Fruit fly (Drosophila melanogaster) whole organism, embryonic: ENCODE data around the gene CG14395.
A peak's percentile ranks its signal among the peaks of the same experiment; 100 is the strongest.

Experiments
- Ada2b ChIP-seq: fragments of 200-800 bp; sonication (Bioruptor generic); IDR thresholded peaks from 2 replicates; pipeline ENCODE4 v1.3.6; 2022; ENCODE audit warnings: missing biosample characterization, missing genetic modification characterization
- Bdp1 ChIP-seq: fragments of 200-800 bp; sonication (Bioruptor generic); optimal IDR thresholded peaks from 3 replicates; lab custom pipeline; 2016; ENCODE audit warnings: missing biosample characterization, missing genetic modification characterization
- CG10654 ChIP-seq: fragments of 200-800 bp; sonication (Bioruptor generic); optimal IDR thresholded peaks from 2 replicates; lab custom pipeline; 2016; ENCODE audit warnings: missing biosample characterization, missing genetic modification characterization
- CG13123 ChIP-seq: fragments of 200-800 bp; sonication (Bioruptor generic); optimal IDR thresholded peaks from 2 replicates; lab custom pipeline; 2016; ENCODE audit warnings: missing biosample characterization, missing genetic modification characterization
- CG13894 ChIP-seq: fragments of 200-800 bp; sonication (Bioruptor generic); optimal IDR thresholded peaks from 3 replicates; lab custom pipeline; 2018; ENCODE audit warnings: missing biosample characterization, mild to moderate bottlenecking, missing genetic modification characterization, moderate library complexity
- CG14441 ChIP-seq: fragments of 200-800 bp; sonication (Bioruptor generic); IDR thresholded peaks from 2 replicates; pipeline ENCODE4 v1.3.6; 2022; ENCODE audit warnings: missing biosample characterization, missing genetic modification characterization
- CG14710 ChIP-seq: fragments of 200-800 bp; sonication (Bioruptor generic); optimal IDR thresholded peaks from 3 replicates; lab custom pipeline; 2019; ENCODE audit warnings: missing biosample characterization, mild to moderate bottlenecking, missing genetic modification characterization, moderate library complexity
- CG15011 ChIP-seq: fragments of 200-800 bp; sonication (Bioruptor generic); optimal IDR thresholded peaks from 3 replicates; lab custom pipeline; 2018; ENCODE audit warnings: missing biosample characterization, mild to moderate bottlenecking, missing genetic modification characterization
- CG16779 ChIP-seq: fragments of 200-800 bp; sonication (Bioruptor generic); IDR thresholded peaks from 2 replicates; pipeline ENCODE4 v1.3.6; 2022; ENCODE audit warnings: missing biosample characterization, missing genetic modification characterization
- CG17328 ChIP-seq: fragments of 200-800 bp; sonication (Bioruptor generic); IDR thresholded peaks from 2 replicates; pipeline ENCODE4 v1.3.6; 2022; ENCODE audit warnings: missing biosample characterization, missing genetic modification characterization
- CG17612 ChIP-seq: fragments of 200-800 bp; sonication (Bioruptor generic); IDR thresholded peaks from 2 replicates; pipeline ENCODE4 v1.3.6; 2022; ENCODE audit warnings: missing biosample characterization, missing genetic modification characterization
- CG18262 ChIP-seq: fragments of 200-800 bp; optimal IDR thresholded peaks from 3 replicates; lab custom pipeline; 2019; ENCODE audit warnings: missing biosample characterization, mild to moderate bottlenecking, missing genetic modification characterization, moderate library complexity
- CG2129 ChIP-seq: fragments of 200-800 bp; sonication (Bioruptor generic); IDR thresholded peaks from 2 replicates; pipeline ENCODE4 v1.3.6; 2022; ENCODE audit warnings: missing biosample characterization, missing genetic modification characterization; ENCODE audit not compliant: partially characterized antibody
- CG2889 ChIP-seq: fragments of 200-800 bp; sonication (Bioruptor generic); IDR thresholded peaks from 3 replicates; pipeline ENCODE4 v1.3.6; 2022; ENCODE audit warnings: missing biosample characterization, missing genetic modification characterization
- CG3163 ChIP-seq: fragments of 200-800 bp; sonication (Bioruptor generic); optimal IDR thresholded peaks from 3 replicates; lab custom pipeline; 2016; ENCODE audit warnings: missing biosample characterization, missing genetic modification characterization
- CG32532 ChIP-seq: fragments of 200-800 bp; sonication (Bioruptor generic); IDR thresholded peaks from 2 replicates; pipeline ENCODE4 v1.3.6; 2022; ENCODE audit warnings: missing biosample characterization, missing genetic modification characterization
- CG3838 ChIP-seq: fragments of 200-800 bp; sonication (Bioruptor generic); optimal IDR thresholded peaks from 3 replicates; lab custom pipeline; 2016; ENCODE audit warnings: missing biosample characterization, missing genetic modification characterization
- CG4617 ChIP-seq: fragments of 200-800 bp; sonication (Bioruptor generic); optimal IDR thresholded peaks from 3 replicates; lab custom pipeline; 2016; ENCODE audit warnings: missing biosample characterization, missing genetic modification characterization, borderline replicate concordance
- CG6272 ChIP-seq: fragments of 200-800 bp; sonication (Bioruptor generic); IDR thresholded peaks from 2 replicates; pipeline ENCODE4 v1.3.6; 2022; ENCODE audit warnings: missing biosample characterization, missing genetic modification characterization
- CG7357 ChIP-seq: fragments of 200-800 bp; sonication (Bioruptor generic); IDR thresholded peaks from 3 replicates; pipeline ENCODE4 v1.3.6; 2022; ENCODE audit warnings: missing biosample characterization, missing genetic modification characterization
- CG8765 ChIP-seq: fragments of 200-800 bp; sonication (Bioruptor generic); IDR thresholded peaks from 2 replicates; pipeline ENCODE4 v1.3.6; 2022; ENCODE audit warnings: missing biosample characterization, missing genetic modification characterization
- CG9437 ChIP-seq: fragments of 200-800 bp; sonication (Bioruptor generic); optimal IDR thresholded peaks from 2 replicates; lab custom pipeline; 2018; ENCODE audit warnings: missing biosample characterization, mild to moderate bottlenecking, missing genetic modification characterization
- CoRest ChIP-seq: fragments of 200-800 bp; sonication (Bioruptor generic); optimal IDR thresholded peaks from 3 replicates; lab custom pipeline; 2018; ENCODE audit warnings: missing biosample characterization, mild to moderate bottlenecking, missing genetic modification characterization, moderate library complexity
- Dbx ChIP-seq: fragments of 200-800 bp; sonication (Bioruptor generic); IDR thresholded peaks from 3 replicates; pipeline ENCODE4 v1.3.6; 2022; ENCODE audit warnings: missing biosample characterization, missing genetic modification characterization
- Dek ChIP-seq: fragments of 200-800 bp; sonication (Bioruptor generic); optimal IDR thresholded peaks from 3 replicates; lab custom pipeline; 2019; ENCODE audit warnings: missing biosample characterization, mild to moderate bottlenecking, missing genetic modification characterization, moderate library complexity
- HLH3B ChIP-seq: fragments of 200-800 bp; sonication (Bioruptor generic); IDR thresholded peaks from 2 replicates; pipeline ENCODE4 v1.3.6; 2022; ENCODE audit warnings: missing biosample characterization, missing genetic modification characterization
- Hmx ChIP-seq: fragments of 200-800 bp; sonication (Bioruptor generic); optimal IDR thresholded peaks from 2 replicates; lab custom pipeline; 2016; ENCODE audit warnings: missing biosample characterization, missing genetic modification characterization
- Hr51 ChIP-seq, 2 experiments: fragments of 200-800 bp; sonication (Bioruptor generic); optimal IDR thresholded peaks; 2 replicates in 1 of 2; 3 replicates in 1 of 2; lab custom pipeline; 2016 to 2018; ENCODE audit warnings: missing biosample characterization in 2 of 2, missing genetic modification characterization in 2 of 2, mild to moderate bottlenecking in 1 of 2, moderate library complexity in 1 of 2
- Kr ChIP-seq: fragments of 200-800 bp; sonication (Bioruptor generic); optimal IDR thresholded peaks from 2 replicates; lab custom pipeline; 2017; ENCODE audit warnings: missing biosample characterization, mild to moderate bottlenecking, missing genetic modification characterization
- Meics ChIP-seq: fragments of 200-800 bp; sonication (Bioruptor generic); optimal IDR thresholded peaks from 2 replicates; lab custom pipeline; 2017; ENCODE audit warnings: missing biosample characterization, mild to moderate bottlenecking, missing genetic modification characterization
- Mrtf ChIP-seq: fragments of 200-800 bp; sonication (Bioruptor generic); IDR thresholded peaks from 3 replicates; pipeline ENCODE4 v1.3.6; 2022; ENCODE audit warnings: missing biosample characterization, missing genetic modification characterization
- NC2α ChIP-seq: fragments of 200-800 bp; sonication (Bioruptor generic); optimal IDR thresholded peaks from 2 replicates; lab custom pipeline; 2016; ENCODE audit warnings: missing biosample characterization, missing genetic modification characterization
- Oaz ChIP-seq: fragments of 200-800 bp; sonication (Bioruptor generic); IDR thresholded peaks from 2 replicates; pipeline ENCODE4 v1.3.6; 2022; ENCODE audit warnings: missing biosample characterization, missing genetic modification characterization
- PHDP ChIP-seq: fragments of 200-800 bp; sonication (Bioruptor generic); optimal IDR thresholded peaks from 3 replicates; lab custom pipeline; 2018; ENCODE audit warnings: missing biosample characterization, mild to moderate bottlenecking, missing genetic modification characterization, moderate library complexity
- Sry-δ ChIP-seq: fragments of 200-800 bp; sonication (Bioruptor generic); optimal IDR thresholded peaks from 2 replicates; lab custom pipeline; 2016; ENCODE audit warnings: missing biosample characterization, missing genetic modification characterization
- Taf1 ChIP-seq: fragments of 200-800 bp; sonication (Bioruptor generic); IDR thresholded peaks from 2 replicates; pipeline ENCODE4 v1.3.6; 2022; ENCODE audit warnings: missing biosample characterization, missing genetic modification characterization
- Tbp ChIP-seq: fragments of >200 bp; optimal IDR thresholded peaks from 2 replicates; lab custom pipeline; 2018; ENCODE audit warnings: missing biosample characterization, missing genetic modification characterization
- bcd ChIP-seq: fragments of 200-800 bp; sonication (Bioruptor generic); optimal IDR thresholded peaks from 2 replicates; lab custom pipeline; 2017; ENCODE audit warnings: missing biosample characterization, mild to moderate bottlenecking, missing genetic modification characterization
- dpn ChIP-seq, 2 experiments: fragments of 200-800 bp; sonication (Bioruptor generic); optimal IDR thresholded peaks; 3 replicates each; lab custom pipeline; 2016; ENCODE audit warnings: missing biosample characterization in 2 of 2, missing genetic modification characterization in 2 of 2
- exex ChIP-seq: fragments of 200-800 bp; sonication (Bioruptor generic); optimal IDR thresholded peaks from 4 replicates; lab custom pipeline; 2018; ENCODE audit warnings: missing biosample characterization, mild to moderate bottlenecking, missing genetic modification characterization, moderate library complexity
- fru ChIP-seq: fragments of >200 bp; optimal IDR thresholded peaks from 2 replicates; lab custom pipeline; 2017
- ind ChIP-seq: fragments of 200-800 bp; sonication (Bioruptor generic); optimal IDR thresholded peaks from 3 replicates; lab custom pipeline; 2016; ENCODE audit warnings: missing biosample characterization, missing genetic modification characterization
- inv ChIP-seq: fragments of 200-800 bp; sonication (Bioruptor generic); IDR thresholded peaks from 2 replicates; pipeline ENCODE4 v1.3.6; 2022; ENCODE audit warnings: missing biosample characterization, missing genetic modification characterization; ENCODE audit not compliant: partially characterized antibody
- org-1 ChIP-seq: fragments of 200-800 bp; sonication (Bioruptor generic); optimal IDR thresholded peaks from 2 replicates; lab custom pipeline; 2017; ENCODE audit warnings: missing biosample characterization, missing genetic modification characterization
- peb ChIP-seq: fragments of 200-800 bp; sonication (Bioruptor generic); IDR thresholded peaks from 2 replicates; pipeline ENCODE4 v1.3.6; 2022; ENCODE audit warnings: missing biosample characterization, missing genetic modification characterization
- pfk ChIP-seq: fragments of 200-800 bp; sonication (Bioruptor generic); optimal IDR thresholded peaks from 2 replicates; lab custom pipeline; 2018; ENCODE audit warnings: missing biosample characterization, mild to moderate bottlenecking, missing genetic modification characterization, moderate library complexity
- pros ChIP-seq: fragments of 200-800 bp; sonication (Bioruptor generic); optimal IDR thresholded peaks from 3 replicates; lab custom pipeline; 2019; ENCODE audit warnings: missing biosample characterization, mild to moderate bottlenecking, missing genetic modification characterization, moderate library complexity
- row ChIP-seq: fragments of 200-800 bp; sonication (Bioruptor generic); IDR thresholded peaks from 3 replicates; pipeline ENCODE4 v1.3.6; 2022; ENCODE audit warnings: missing biosample characterization, missing genetic modification characterization
- sim ChIP-seq: fragments of 200-800 bp; sonication (Bioruptor generic); IDR thresholded peaks from 2 replicates; pipeline ENCODE4 v1.3.6; 2022; ENCODE audit warnings: missing biosample characterization, missing genetic modification characterization
- usp ChIP-seq: fragments of >200 bp; optimal IDR thresholded peaks from 2 replicates; lab custom pipeline; 2017; ENCODE audit warnings: missing biosample characterization, missing genetic modification characterization
- yki ChIP-seq: fragments of >200 bp; optimal IDR thresholded peaks from 3 replicates; lab custom pipeline; 2018

CG14395 gene

DNA sequence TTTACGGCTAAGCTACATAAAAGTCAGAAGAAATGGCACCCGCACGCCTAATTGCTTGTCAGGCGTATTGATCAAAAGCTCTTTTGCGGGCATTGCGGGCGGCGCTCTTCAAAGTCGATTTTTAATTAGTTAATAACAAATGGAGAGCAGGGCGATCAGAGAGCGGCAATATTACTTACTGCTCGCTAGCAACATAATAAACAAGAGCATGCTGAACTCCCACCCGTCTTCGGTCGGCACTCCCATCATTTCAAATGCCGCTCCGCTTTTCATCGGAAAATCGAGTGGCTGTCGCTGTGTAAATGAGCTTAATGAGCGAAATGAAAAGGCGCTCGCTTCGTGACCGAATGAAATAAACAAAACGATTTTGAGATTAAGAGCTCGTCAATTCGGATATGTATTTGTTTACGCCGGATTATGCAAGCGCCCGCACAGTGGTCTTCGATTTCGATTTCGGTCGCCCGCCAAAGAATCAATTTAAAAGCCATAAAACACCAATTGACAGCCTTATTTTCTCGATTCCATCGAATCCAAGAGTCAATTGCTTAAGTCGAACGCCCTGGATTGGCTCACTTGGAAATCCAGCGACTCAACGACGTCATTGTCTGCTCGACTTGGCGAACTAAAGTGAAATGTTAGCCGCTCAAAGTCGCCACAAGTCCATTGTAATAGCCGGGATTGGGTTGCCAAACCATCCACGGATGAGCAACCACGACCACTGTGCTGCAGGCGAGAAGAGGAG lies 8.9 kb upstream of the CG14395 start (continued):
- peak; percentile 35 for TF ChIP-seq CG14710
- peak; percentile 88 for TF ChIP-seq org-1 (GFP tag; lab: Kevin White, UChicago)
- peak; percentile 74 for TF ChIP-seq Mrtf (GFP tag; lab: Robert Waterston, UW)
- TF ChIP-seq Hr51 (GFP tag; optimal IDR thresholded peaks at IDR 0.05; lab: Kevin White, UChicago): peak; percentile 40 to 94
- TF ChIP-seq CG8765 (GFP tag; lab: Robert Waterston, UW): no peak; the same call in 1 of the 2 replicates
- TF ChIP-seq CG16779 (GFP tag; lab: Robert Waterston, UW): no peak
- TF ChIP-seq CoRest: peak; percentile 91
- TF ChIP-seq Kr: no peak
- TF ChIP-seq CG3838: no peak
- peak; percentile 87 for TF ChIP-seq PHDP
- peak; percentile 54; the same call in 1 of the 2 replicates for TF ChIP-seq peb (GFP tag; lab: Robert Waterston, UW)
- peak; percentile 74 for TF ChIP-seq CG15011 (GFP tag; lab: Kevin White, UChicago)
- TF ChIP-seq CG3163 (GFP tag; lab: Kevin White, UChicago): peak; percentile 61
- TF ChIP-seq dpn (GFP tag; optimal IDR thresholded peaks at IDR 0.05; lab: Kevin White, UChicago): peak; percentile 80 to 88
- peak; percentile 64; the same call in 1 of the 2 replicates for TF ChIP-seq CG17612 (GFP tag; lab: Robert Waterston, UW)
- TF ChIP-seq bcd (GFP tag; lab: Kevin White, UChicago): peak; percentile 85
- TF ChIP-seq CG14441 (GFP tag; lab: Robert Waterston, UW): peak; percentile 87
- peak; percentile 79 for TF ChIP-seq HLH3B
- TF ChIP-seq yki (lab: Kevin White, UChicago): no peak
- peak; percentile 81 for TF ChIP-seq CG7357 (GFP tag; lab: Robert Waterston, UW)
- peak; percentile 34 for TF ChIP-seq exex
- TF ChIP-seq fru (lab: Kevin White, UChicago): no peak
- peak; percentile 66 for TF ChIP-seq CG17328 (GFP tag; lab: Robert Waterston, UW)
- TF ChIP-seq CG13123 (GFP tag; lab: Kevin White, UChicago): peak; percentile 30
- peak; percentile 77 for TF ChIP-seq CG32532 (GFP tag; lab: Robert Waterston, UW)
- peak; percentile 81 for TF ChIP-seq CG10654 (GFP tag; lab: Kevin White, UChicago)
- TF ChIP-seq Oaz (GFP tag; lab: Robert Waterston, UW): peak; percentile 72
- TF ChIP-seq Ada2b (GFP tag; lab: Robert Waterston, UW): peak; percentile 77
- no peak for TF ChIP-seq pfk (GFP tag; lab: Kevin White, UChicago)
- no peak for TF ChIP-seq pros (GFP tag; lab: Kevin White, UChicago)
- peak; percentile 71 for TF ChIP-seq CG6272 (GFP tag; lab: Robert Waterston, UW)
- TF ChIP-seq Dek (tag; lab: Kevin White, UChicago): peak; percentile 65
- peak; percentile 39 for TF ChIP-seq CG4617 (GFP tag; lab: Kevin White, UChicago)
- peak; percentile 81 for TF ChIP-seq row (GFP tag; lab: Robert Waterston, UW)
- no peak for TF ChIP-seq Tbp (GFP tag; lab: Kevin White, UChicago)
- TF ChIP-seq Taf1 (GFP tag; lab: Robert Waterston, UW): peak; percentile 52; the same call in 1 of the 2 replicates
- peak; percentile 88 for TF ChIP-seq ind
- TF ChIP-seq CG2129 (GFP tag; lab: Robert Waterston, UW): no peak
- TF ChIP-seq CG2889 (GFP tag; lab: Robert Waterston, UW): peak; percentile 62; the same call in 1 of the 3 replicates
- TF ChIP-seq Hmx (GFP tag; lab: Kevin White, UChicago): no peak
- peak; percentile 75 for TF ChIP-seq NC2α (GFP tag; lab: Kevin White, UChicago)
- TF ChIP-seq inv (GFP tag; lab: Robert Waterston, UW): no peak
- peak; percentile 20 for TF ChIP-seq Sry-δ
- peak; percentile 81 for TF ChIP-seq Meics
- TF ChIP-seq usp (GFP tag; lab: Kevin White, UChicago): no peak
- TF ChIP-seq CG9437: peak; percentile 84
- TF ChIP-seq CG18262 (tag; lab: Kevin White, UChicago): peak; percentile 82
- peak; percentile 74; the same call in 2 of the 3 replicates for TF ChIP-seq Dbx (GFP tag; lab: Robert Waterston, UW)
- no peak for TF ChIP-seq CG13894
- peak; percentile 66 for TF ChIP-seq Bdp1
- TF ChIP-seq sim (GFP tag; lab: Robert Waterston, UW): 0 out of 2 replicates have a peak, but pooled peaks have one; percentile 55
